Worm (Caenorhabditis elegans) whole organism, L1 larva: ENCODE measurements around the gene crb-1.

ENCODE experiments used
- C04F5.9 ChIP-seq: sonication (generic microtip); optimal IDR thresholded peaks from 2 replicates; lab custom pipeline; 2016; ENCODE audit warnings: missing genetic modification characterization, missing compliant biosample characterization
- C16A3.4 ChIP-seq: fragments of 150-350 bp; optimal IDR thresholded peaks from 2 replicates; lab custom pipeline; 2014; ENCODE audit warnings: missing biosample characterization, missing genetic modification characterization
- C34B4.2 ChIP-seq: sonication (generic microtip); optimal IDR thresholded peaks from 2 replicates; lab custom pipeline; 2017; ENCODE audit warnings: mild to moderate bottlenecking, missing genetic modification characterization, missing compliant biosample characterization
- alr-1 ChIP-seq: fragments of 200-800 bp; sonication (Bioruptor generic); optimal IDR thresholded peaks from 2 replicates; lab custom pipeline; 2018; ENCODE audit warnings: borderline replicate concordance, mild to moderate bottlenecking, missing genetic modification characterization, missing compliant biosample characterization
- ama-1 ChIP-seq: fragments of 150-350 bp; optimal IDR thresholded peaks from 2 replicates; lab custom pipeline; 2014
- ceh-63 ChIP-seq: fragments of 200-800 bp; sonication (Bioruptor generic); optimal IDR thresholded peaks from 2 replicates; lab custom pipeline; 2018; ENCODE audit warnings: mild to moderate bottlenecking, missing genetic modification characterization, missing compliant biosample characterization
- ceh-8 ChIP-seq: fragments of 200-800 bp; sonication (Bioruptor generic); optimal IDR thresholded peaks from 2 replicates; lab custom pipeline; 2018; ENCODE audit warnings: mild to moderate bottlenecking, missing genetic modification characterization, moderate library complexity, missing compliant biosample characterization
- ceh-82 ChIP-seq, 3 experiments: fragments of 150-350 bp in 1 of 3; sonication (generic microtip) in 2 of 3; optimal IDR thresholded peaks; 2 replicates each; lab custom pipeline; 2014 to 2017; ENCODE audit warnings: missing biosample characterization in 3 of 3, missing genetic modification characterization in 3 of 3
- ceh-88 ChIP-seq: fragments of 200-800 bp; sonication (Bioruptor generic); IDR thresholded peaks from 2 replicates; pipeline ENCODE4 v1.3.6; 2022; ENCODE audit warnings: missing genetic modification characterization, missing compliant biosample characterization
- dpl-1 ChIP-seq, 3 experiments: fragments of 150-350 bp in 2 of 3; sonication (generic microtip) in 1 of 3; optimal IDR thresholded peaks; 2 replicates each; lab custom pipeline; 2014 to 2017; ENCODE audit warnings: missing biosample characterization in 3 of 3, missing genetic modification characterization in 3 of 3, missing genetic modification reagents in 3 of 3
- dsc-1 ChIP-seq: sonication (generic microtip); optimal IDR thresholded peaks from 2 replicates; lab custom pipeline; 2016; ENCODE audit warnings: mild to moderate bottlenecking, missing genetic modification characterization, missing compliant biosample characterization
- efl-1 ChIP-seq, 4 experiments: fragments of 150-350 bp; optimal IDR thresholded peaks in 3 of 4; peaks in 1 of 4; 1 replicate in 1 of 4; 2 replicates in 3 of 4; lab custom pipeline; 2014; ENCODE audit warnings: missing biosample characterization in 2 of 4, missing genetic modification characterization in 2 of 4, missing genetic modification reagents in 2 of 4
- efl-3 ChIP-seq: fragments of 200-800 bp; sonication (Bioruptor generic); optimal IDR thresholded peaks from 2 replicates; lab custom pipeline; 2018; ENCODE audit warnings: mild to moderate bottlenecking, missing genetic modification characterization, missing compliant biosample characterization
- elt-3 ChIP-seq, 6 experiments: fragments of 150-350 bp in 1 of 6; sonication (generic microtip); optimal IDR thresholded peaks; 2 replicates each; lab custom pipeline; 2017 to 2018; ENCODE audit warnings: missing biosample characterization in 6 of 6, missing genetic modification characterization in 6 of 6, inconsistent platforms in 1 of 6
- ets-5 ChIP-seq: fragments of 200-800 bp; sonication (Bioruptor generic); IDR thresholded peaks from 2 replicates; pipeline ENCODE4 v1.3.6; 2022; ENCODE audit warnings: missing genetic modification characterization, missing compliant biosample characterization
- fkh-4 ChIP-seq: sonication (generic microtip); optimal IDR thresholded peaks from 2 replicates; lab custom pipeline; 2016; ENCODE audit warnings: missing compliant biosample characterization, missing genetic modification characterization, borderline replicate concordance
- fkh-8 ChIP-seq: sonication (generic microtip); optimal IDR thresholded peaks from 2 replicates; lab custom pipeline; 2016; ENCODE audit warnings: mild to moderate bottlenecking, missing genetic modification characterization, missing compliant biosample characterization
- fos-1 ChIP-seq: fragments of 150-350 bp; optimal IDR thresholded peaks from 2 replicates; lab custom pipeline; 2014; ENCODE audit warnings: missing biosample characterization, missing genetic modification characterization
- grh-1 ChIP-seq: fragments of 200-800 bp; sonication (Bioruptor generic); IDR thresholded peaks from 2 replicates; pipeline ENCODE4 v1.3.6; 2022; ENCODE audit warnings: missing genetic modification reagents, missing genetic modification characterization, missing compliant biosample characterization
- irx-1 ChIP-seq: sonication (generic microtip); optimal IDR thresholded peaks from 2 replicates; lab custom pipeline; 2016; ENCODE audit warnings: missing genetic modification characterization, missing compliant biosample characterization
- jun-1 ChIP-seq: fragments of 150-350 bp; optimal IDR thresholded peaks from 2 replicates; lab custom pipeline; 2014; ENCODE audit warnings: missing biosample characterization, missing genetic modification reagents, missing genetic modification characterization
- lin-13 ChIP-seq: fragments of 150-350 bp; optimal IDR thresholded peaks from 2 replicates; lab custom pipeline; 2014; ENCODE audit warnings: missing biosample characterization, missing genetic modification reagents, missing genetic modification characterization
- lin-14 ChIP-seq: fragments of 200-800 bp; sonication (Bioruptor generic); optimal IDR thresholded peaks from 2 replicates; lab custom pipeline; 2018; ENCODE audit warnings: mild to moderate bottlenecking, missing genetic modification characterization, moderate library complexity, missing compliant biosample characterization
- lin-35 ChIP-seq, 2 experiments: fragments of 150-350 bp; optimal IDR thresholded peaks; 2 replicates each; lab custom pipeline; 2014; ENCODE audit warnings: missing biosample characterization in 2 of 2, missing genetic modification characterization in 2 of 2, missing genetic modification reagents in 2 of 2
- lir-3 ChIP-seq: sonication (generic microtip); optimal IDR thresholded peaks from 2 replicates; lab custom pipeline; 2016; ENCODE audit warnings: mild to moderate bottlenecking, missing genetic modification characterization, moderate library complexity, missing compliant biosample characterization; ENCODE audit not compliant: poor library complexity
- lsy-2 ChIP-seq, 2 experiments: fragments of 150-350 bp; optimal IDR thresholded peaks; 2 replicates each; lab custom pipeline; 2014; ENCODE audit warnings: missing biosample characterization in 2 of 2, missing genetic modification characterization in 2 of 2
- mdl-1 ChIP-seq, 2 experiments: fragments of 150-350 bp; optimal IDR thresholded peaks; 2 replicates each; lab custom pipeline; 2014 to 2017; ENCODE audit warnings: missing biosample characterization in 2 of 2, missing genetic modification characterization in 2 of 2, inconsistent platforms in 1 of 2
- nhr-12 ChIP-seq: sonication (generic microtip); optimal IDR thresholded peaks from 2 replicates; lab custom pipeline; 2017; ENCODE audit warnings: missing biosample characterization, missing genetic modification characterization
- nhr-19 ChIP-seq: fragments of 200-800 bp; sonication (Bioruptor generic); conservative IDR thresholded peaks from 2 replicates; pipeline ENCODE4 v1.3.6; 2022; ENCODE audit warnings: missing genetic modification characterization, missing compliant biosample characterization
- nhr-20 ChIP-seq: sonication (generic microtip); optimal IDR thresholded peaks from 2 replicates; lab custom pipeline; 2016; ENCODE audit warnings: mild to moderate bottlenecking, missing genetic modification characterization, missing compliant biosample characterization
- nhr-47 ChIP-seq: sonication (generic microtip); optimal IDR thresholded peaks from 2 replicates; lab custom pipeline; 2016; ENCODE audit warnings: mild to moderate bottlenecking, missing genetic modification characterization, moderate library complexity, missing compliant biosample characterization
- nhr-71 ChIP-seq: sonication (generic microtip); optimal IDR thresholded peaks from 2 replicates; lab custom pipeline; 2016; ENCODE audit warnings: mild to moderate bottlenecking, missing genetic modification characterization, moderate library complexity, missing compliant biosample characterization
- nhr-76 ChIP-seq: sonication (generic microtip); optimal IDR thresholded peaks from 2 replicates; lab custom pipeline; 2017; ENCODE audit warnings: missing biosample characterization, missing genetic modification characterization
- nhr-84 ChIP-seq: sonication (generic microtip); optimal IDR thresholded peaks from 2 replicates; lab custom pipeline; 2017; ENCODE audit warnings: missing biosample characterization, missing genetic modification characterization
- nhr-85 ChIP-seq: sonication (generic microtip); peaks from one replicate; lab custom pipeline; 2016; ENCODE audit warnings: missing genetic modification characterization, inconsistent platforms, missing compliant biosample characterization
- nhr-90 ChIP-seq: sonication (generic microtip); optimal IDR thresholded peaks from 2 replicates; lab custom pipeline; 2016; ENCODE audit warnings: mild to moderate bottlenecking, missing genetic modification characterization, missing compliant biosample characterization; ENCODE audit not compliant: poor library complexity
- pqm-1 ChIP-seq: sonication (generic microtip); optimal IDR thresholded peaks from 3 replicates; lab custom pipeline; 2017; ENCODE audit warnings: missing biosample characterization, missing genetic modification characterization
- rnt-1 ChIP-seq: sonication (generic microtip); optimal IDR thresholded peaks from 2 replicates; lab custom pipeline; 2016; ENCODE audit warnings: mild to moderate bottlenecking, missing genetic modification characterization, moderate library complexity, missing compliant biosample characterization
- snu-23 ChIP-seq: sonication (generic microtip); optimal IDR thresholded peaks from 2 replicates; lab custom pipeline; 2016; ENCODE audit warnings: missing genetic modification characterization, missing compliant biosample characterization
- sox-4 ChIP-seq: sonication (generic microtip); optimal IDR thresholded peaks from 2 replicates; lab custom pipeline; 2016; ENCODE audit warnings: missing genetic modification characterization, missing compliant biosample characterization
- sptf-1 ChIP-seq: fragments of 150-350 bp; optimal IDR thresholded peaks from 2 replicates; lab custom pipeline; 2014; ENCODE audit warnings: missing biosample characterization, missing genetic modification characterization
- sup-37 ChIP-seq: fragments of 200-800 bp; sonication (Bioruptor generic); optimal IDR thresholded peaks from 2 replicates; lab custom pipeline; 2018; ENCODE audit warnings: mild to moderate bottlenecking, missing genetic modification characterization, missing compliant biosample characterization
- unc-30 ChIP-seq: sonication (generic microtip); optimal IDR thresholded peaks from 2 replicates; lab custom pipeline; 2017; ENCODE audit warnings: missing biosample characterization, missing genetic modification characterization
- unc-62 ChIP-seq: fragments of 150-350 bp; optimal IDR thresholded peaks from 2 replicates; lab custom pipeline; 2014; ENCODE audit warnings: missing biosample characterization, missing genetic modification reagents, missing genetic modification characterization
- unc-98 ChIP-seq: fragments of 200-800 bp; sonication (Bioruptor generic); IDR thresholded peaks from 2 replicates; pipeline ENCODE4 v1.3.6; 2022; ENCODE audit warnings: missing genetic modification characterization, missing compliant biosample characterization
- vab-15 ChIP-seq: sonication (generic microtip); optimal IDR thresholded peaks from 2 replicates; lab custom pipeline; 2017; ENCODE audit warnings: missing genotype, mild to moderate bottlenecking, missing genetic modification characterization, missing compliant biosample characterization
- xbp-1 ChIP-seq: sonication (generic microtip); optimal IDR thresholded peaks from 2 replicates; lab custom pipeline; 2016; ENCODE audit warnings: missing genetic modification characterization, missing compliant biosample characterization
- ztf-11 ChIP-seq, 2 experiments: sonication (generic microtip); optimal IDR thresholded peaks; 2 replicates each; lab custom pipeline; 2016 to 2017; ENCODE audit warnings: missing genetic modification characterization in 2 of 2, missing biosample characterization in 1 of 2, missing compliant biosample characterization in 1 of 2
- ztf-4 ChIP-seq: fragments of 150-350 bp; optimal IDR thresholded peaks from 2 replicates; lab custom pipeline; 2014; ENCODE audit warnings: missing biosample characterization, missing genetic modification characterization

The crb-1 gene

DNA sequence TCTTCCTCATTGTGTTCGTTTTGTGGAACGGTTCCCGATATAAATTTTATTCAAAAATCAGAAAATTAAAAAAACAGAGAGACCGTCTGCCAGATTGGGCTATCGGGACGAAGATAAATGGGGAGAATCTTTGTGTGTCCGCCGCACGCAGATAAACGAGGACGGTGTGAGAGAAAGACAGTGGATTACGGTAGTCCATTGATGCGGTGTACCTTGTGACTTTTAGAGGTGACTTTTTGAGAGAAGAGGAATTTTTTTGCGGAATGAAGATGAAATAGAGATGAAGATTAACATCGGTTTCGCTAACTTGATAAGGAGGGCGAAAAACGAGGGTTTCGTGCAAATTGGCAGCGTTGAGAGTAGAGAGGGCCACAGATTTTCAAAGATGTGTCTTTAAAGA lies 14.0 kb upstream of the crb-1 start (continued):
- TF ChIP-seq efl-1 (optimal IDR thresholded peaks at IDR 0.05; lab: Kevin White, UChicago) (no peak), efl-1 (GFP tag; optimal IDR thresholded peaks at IDR 0.05 in 1 of 2; lab: Kevin White, UChicago) (no peak), lir-3 (tag; lab: Kevin White, UChicago) (no peak), sup-37 (GFP tag; lab: Kevin White, UChicago) (no peak), unc-62 (GFP tag; lab: Kevin White, UChicago) (no peak), sox-4 (tag; lab: Kevin White, UChicago) (no peak), C34B4.2 (tag; lab: Kevin White, UChicago) (no peak), unc-98 (no peak), efl-3 (GFP tag; lab: Kevin White, UChicago) (peak; percentile 10), irx-1 (tag; lab: Kevin White, UChicago) (peak; percentile 67), ceh-8 (GFP tag; lab: Kevin White, UChicago) (no peak), ceh-63 (GFP tag; lab: Kevin White, UChicago) (no peak), ztf-11 (tag; optimal IDR thresholded peaks at IDR 0.05; lab: Kevin White, UChicago) (no peak), lin-14 (GFP tag; lab: Kevin White, UChicago) (peak; percentile 81), ets-5 (GFP tag; lab: Robert Waterston, UW) (no peak), C16A3.4 (no peak), elt-3 (tag; optimal IDR thresholded peaks at IDR 0.05; lab: Kevin White, UChicago) (peak in 3 of 6 experiments; percentile 26 to 93 (median 59)), dpl-1 (GFP tag; optimal IDR thresholded peaks at IDR 0.05; lab: Kevin White, UChicago) (no peak), nhr-76 (tag; lab: Kevin White, UChicago) (no peak), ceh-88 (no peak), nhr-84 (tag; lab: Kevin White, UChicago) (no peak), C04F5.9 (tag; lab: Kevin White, UChicago) (no peak), mdl-1 (tag; optimal IDR thresholded peaks at IDR 0.05; lab: Kevin White, UChicago) (peak in 1 of 2 experiments; percentile 65), vab-15 (tag; lab: Kevin White, UChicago) (no peak), fkh-8 (no peak), xbp-1 (tag; lab: Kevin White, UChicago) (no peak), nhr-47 (tag; lab: Kevin White, UChicago) (peak; percentile 45), alr-1 (no peak), pqm-1 (tag; lab: Kevin White, UChicago) (no peak), ama-1 (lab: Kevin White, UChicago) (no peak), grh-1 (GFP tag; lab: Robert Waterston, UW) (peak; percentile 46; the same call in 1 of the 2 replicates), lin-13 (GFP tag; lab: Kevin White, UChicago) (peak; percentile 40), fos-1 (tag; lab: Kevin White, UChicago) (no peak), fkh-4 (tag; lab: Kevin White, UChicago) (no peak), ztf-4 (tag; lab: Kevin White, UChicago) (no peak), rnt-1 (tag; lab: Kevin White, UChicago) (no peak), ceh-82 (tag; optimal IDR thresholded peaks at IDR 0.05; lab: Kevin White, UChicago) (no peak), nhr-85 (tag; lab: Kevin White, UChicago) (peak; percentile 96), nhr-12 (tag; lab: Kevin White, UChicago) (no peak), jun-1 (tag; lab: Kevin White, UChicago) (no peak), sptf-1 (tag; lab: Kevin White, UChicago) (no peak), nhr-71 (peak; percentile 77)

ce11 chrX:17426712-17427111 lies 12.9 kb upstream of the crb-1 start:
- TF ChIP-seq efl-1 (optimal IDR thresholded peaks at IDR 0.05; lab: Kevin White, UChicago) (no peak), efl-1 (GFP tag; optimal IDR thresholded peaks at IDR 0.05 in 1 of 2; lab: Kevin White, UChicago) (no peak), dsc-1 (tag; lab: Kevin White, UChicago) (no peak), lin-35 (GFP tag; optimal IDR thresholded peaks at IDR 0.05; lab: Kevin White, UChicago) (peak in 1 of 2 experiments; percentile 22), snu-23 (GFP tag; lab: Kevin White, UChicago) (peak; percentile 18), grh-1 (GFP tag; lab: Robert Waterston, UW) (peak; percentile 63), elt-3 (tag; optimal IDR thresholded peaks at IDR 0.05; lab: Kevin White, UChicago) (peak in 1 of 6 experiments; percentile 11), lin-14 (GFP tag; lab: Kevin White, UChicago) (peak; percentile 22), efl-3 (GFP tag; lab: Kevin White, UChicago) (no peak), ceh-88 (no peak), unc-30 (no peak), xbp-1 (tag; lab: Kevin White, UChicago) (no peak), nhr-85 (tag; lab: Kevin White, UChicago) (peak; percentile 94), lsy-2 (tag; optimal IDR thresholded peaks at IDR 0.05; lab: Kevin White, UChicago) (peak in 1 of 2 experiments; percentile 44), nhr-20 (tag; lab: Kevin White, UChicago) (peak; percentile 80), nhr-19 (peak; percentile 9; the same call in 1 of the 2 replicates), nhr-90 (peak; percentile 14), nhr-71 (peak; percentile 50)
